Fruit fly (Drosophila melanogaster) whole organism, adult: Measurements from ENCODE around the gene CG46439.

ENCODE experiments used
- CG11617 ChIP-seq: fragments of 200-800 bp; sonication (Bioruptor generic); optimal IDR thresholded peaks from 2 replicates; lab custom pipeline; 2017; ENCODE audit warnings: mild to moderate bottlenecking, missing biosample characterization, missing genetic modification reagents, missing genetic modification characterization
- CG1620 ChIP-seq: fragments of 200-800 bp; sonication (Bioruptor generic); optimal IDR thresholded peaks from 2 replicates; lab custom pipeline; 2016; ENCODE audit warnings: missing biosample characterization, missing genetic modification characterization
- CG5204 ChIP-seq: fragments of 200-800 bp; sonication (Bioruptor generic); optimal IDR thresholded peaks from 2 replicates; lab custom pipeline; 2016; ENCODE audit warnings: missing biosample characterization, missing genetic modification characterization
- Clk ChIP-seq: fragments of 200-800 bp; sonication (Bioruptor generic); optimal IDR thresholded peaks from 2 replicates; lab custom pipeline; 2017; ENCODE audit warnings: missing biosample characterization, missing genetic modification characterization
- Hr96 ChIP-seq: fragments of 200-800 bp; sonication (Bioruptor generic); optimal IDR thresholded peaks from 2 replicates; lab custom pipeline; 2016; ENCODE audit warnings: missing biosample characterization, missing genetic modification characterization
- cic ChIP-seq: fragments of 200-800 bp; sonication (Bioruptor generic); optimal IDR thresholded peaks from 2 replicates; lab custom pipeline; 2017; ENCODE audit warnings: missing biosample characterization, mild to moderate bottlenecking, missing genetic modification characterization, moderate library complexity
- cnc ChIP-seq, 2 experiments: fragments of >200 bp; optimal IDR thresholded peaks; 2 replicates each; lab custom pipeline; 2017
- kay ChIP-seq: fragments of 200-800 bp; sonication (Bioruptor generic); peaks from one replicate; lab custom pipeline; 2016; ENCODE audit warnings: missing biosample characterization, missing genetic modification characterization, borderline replicate concordance
- tj ChIP-seq: fragments of 200-800 bp; sonication (Bioruptor generic); optimal IDR thresholded peaks from 3 replicates; lab custom pipeline; 2017; ENCODE audit warnings: missing biosample characterization, mild to moderate bottlenecking, missing genetic modification characterization, moderate library complexity
- toe ChIP-seq: fragments of 200-800 bp; sonication (Bioruptor generic); optimal IDR thresholded peaks from 2 replicates; lab custom pipeline; 2016; ENCODE audit warnings: missing biosample characterization, missing genetic modification characterization

DNA sequence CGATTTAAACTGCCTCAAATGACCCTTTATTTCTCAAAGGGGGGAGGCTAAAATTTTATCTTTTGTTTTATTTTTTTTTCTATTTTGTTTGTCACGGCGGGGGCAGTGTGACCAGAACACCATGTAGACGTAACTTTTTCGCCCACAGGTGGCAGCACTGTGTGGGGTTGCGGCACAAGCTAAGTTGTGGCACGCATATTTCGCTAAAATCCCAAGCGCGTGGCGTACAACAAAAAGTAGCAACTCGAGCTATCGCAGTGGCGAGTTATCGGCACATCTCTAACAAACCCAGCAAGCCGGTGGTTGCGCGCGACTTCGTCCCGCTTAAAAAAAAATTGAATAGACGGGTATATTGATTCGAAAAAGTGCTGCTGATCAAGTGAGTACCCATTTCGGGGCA, 27.0 kb upstream of the CG46439 start, which contains the start of the genes Ufd1 and NaPi-III:
- TF ChIP-seq CG1620 (GFP tag; lab: Kevin White, UChicago) (peak; percentile 51), CG11617 (GFP tag; lab: Kevin White, UChicago) (peak; percentile 47), kay (GFP tag; lab: Kevin White, UChicago) (no peak), toe (GFP tag; lab: Kevin White, UChicago) (no peak), tj (GFP tag; lab: Kevin White, UChicago) (peak; percentile 26), cic (peak; percentile 73), CG5204 (GFP tag; lab: Kevin White, UChicago) (no peak), Hr96 (GFP tag; lab: Kevin White, UChicago) (peak; percentile 24), cnc (optimal IDR thresholded peaks at IDR 0.05; lab: Kevin White, UChicago) (peak in 1 of 2 experiments; percentile 21), Clk (GFP tag; lab: Kevin White, UChicago) (no peak)
